Worm (Caenorhabditis elegans) whole organism, L4/young adult: ENCODE results near the gene C06H5.14.
"Not testable (repeated sequence)": the region's sequence is repeated elsewhere in the genome, so short reads cannot be mapped to it uniquely, and the experiment has no call there.

Experiments
- W03F9.2 ChIP-seq: fragments of 150-350 bp; optimal IDR thresholded peaks from 2 replicates; lab custom pipeline; 2014; ENCODE audit warnings: missing biosample characterization, missing genetic modification characterization
- dao-5 ChIP-seq: sonication (generic microtip); optimal IDR thresholded peaks from 2 replicates; lab custom pipeline; 2016; ENCODE audit warnings: missing genotype, missing genetic modification characterization, moderate library complexity, missing compliant biosample characterization
- him-1 ChIP-seq: sonication (generic microtip); optimal IDR thresholded peaks from 2 replicates; lab custom pipeline; 2016; ENCODE audit warnings: missing genotype, missing genetic modification reagents, missing genetic modification characterization, missing compliant biosample characterization

C06H5.14 gene

ce11 chrV:17910019-17910418, 6.1 kb downstream of the C06H5.14 start, which contains the start of gene dcar-1:
TSS of gene dcar-1 (plus strand) at chrV:17910319.
- TF ChIP-seq W03F9.2 (tag; lab: Kevin White, UChicago) (no peak), dao-5 (tag; lab: Kevin White, UChicago) (no peak), him-1 (no peak)

DNA sequence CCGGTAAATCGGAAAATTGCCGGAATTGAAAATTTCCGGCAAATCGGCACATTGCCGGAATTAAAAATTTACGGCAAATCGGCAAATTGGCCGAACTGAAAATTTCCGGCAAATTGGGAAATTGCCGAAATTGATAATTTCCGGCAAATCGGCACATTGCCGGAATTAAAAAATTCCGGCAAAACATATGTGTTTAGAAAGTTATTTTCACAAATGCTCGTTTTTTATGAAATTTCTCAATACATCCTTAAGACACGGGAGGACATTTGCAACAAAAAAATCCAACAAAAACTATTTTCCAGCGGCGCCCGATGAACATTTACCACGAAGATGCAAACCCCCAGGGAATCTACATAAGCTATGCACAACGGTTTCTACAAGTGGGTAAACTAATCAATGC, 14.8 kb downstream of the C06H5.14 start, which contains the start of gene C06H5.8:
C06H5.8 (plus strand) TSS at position 301 of the 400 bp plus-strand sequence.
- no peak for TF ChIP-seq him-1
- TF ChIP-seq W03F9.2 (tag; lab: Kevin White, UChicago): no peak
- TF ChIP-seq dao-5 (tag; lab: Kevin White, UChicago): no peak

DNA sequence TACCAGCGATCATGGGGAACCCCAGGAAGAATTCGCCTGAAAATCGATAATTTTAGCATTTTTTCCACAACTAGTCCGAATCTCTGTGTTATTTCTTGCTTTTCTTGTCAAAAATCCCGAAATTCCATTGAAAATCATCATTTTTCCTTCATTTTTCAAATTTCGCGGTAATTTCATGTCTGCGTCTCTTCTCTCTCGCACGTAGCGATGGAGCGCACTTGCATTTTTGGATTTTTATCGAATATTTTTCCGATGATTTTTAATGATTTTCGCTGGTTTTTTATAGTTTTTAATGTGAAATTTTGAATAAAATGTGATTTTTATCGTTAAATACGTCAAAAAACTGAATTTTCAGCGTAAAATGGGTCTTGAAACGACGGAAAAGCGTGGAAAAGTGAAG, 17.5 kb downstream of the C06H5.14 start, which contains the start of gene E01B7.2:
E01B7.2 (plus strand) TSS at position 350 of the 400 bp plus-strand sequence.
- TF ChIP-seq W03F9.2 (tag; lab: Kevin White, UChicago): peak; percentile 26
- TF ChIP-seq dao-5 (tag; lab: Kevin White, UChicago): no peak

DNA sequence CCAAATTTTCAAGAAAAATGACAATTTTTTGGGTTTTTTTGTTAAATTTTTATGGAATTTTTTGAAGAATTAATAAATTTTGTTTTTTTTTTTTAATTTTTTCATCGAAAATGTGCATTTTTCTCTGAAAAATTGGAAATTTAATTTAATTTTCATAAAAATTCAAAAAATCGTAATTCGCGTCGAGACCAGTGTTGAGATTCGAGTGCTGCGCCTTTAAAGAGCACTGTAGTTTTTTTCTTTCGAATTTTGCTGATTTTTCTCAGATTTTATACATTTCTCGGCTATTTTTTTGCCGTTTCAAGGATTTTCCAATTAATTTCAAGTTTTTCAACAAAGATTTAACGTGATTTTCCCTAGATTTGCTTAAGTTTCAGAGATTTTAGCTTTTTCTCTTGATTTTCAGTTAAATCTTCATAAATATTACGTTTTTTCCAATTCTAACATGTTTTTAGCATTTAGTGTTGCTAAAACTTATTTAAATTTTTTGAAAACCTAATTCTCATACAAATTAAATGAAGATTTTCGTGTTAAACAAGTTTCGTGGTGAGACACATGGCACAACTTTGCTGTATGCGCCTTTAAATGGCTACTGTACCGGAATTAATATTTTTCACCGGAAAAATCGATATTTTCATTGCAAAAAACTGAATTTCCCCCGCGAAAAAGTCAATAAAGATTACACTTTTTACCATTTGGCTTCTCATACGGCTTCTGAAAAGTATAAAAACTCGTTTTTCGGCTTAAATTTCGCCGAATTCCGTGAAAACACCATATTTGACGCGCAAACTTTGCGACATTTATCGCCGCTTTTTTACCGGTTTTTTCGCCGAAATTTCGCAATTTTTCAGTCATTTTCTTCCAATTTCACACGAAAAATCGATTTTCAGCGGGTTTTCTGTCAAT, 20.4 kb downstream of the C06H5.14 start, which contains the start of gene usp-50:
usp-50 (plus strand) TSS at position 822 of the 906 bp plus-strand sequence.
- TF ChIP-seq dao-5 (tag; lab: Kevin White, UChicago); W03F9.2 (tag; lab: Kevin White, UChicago); him-1: not testable (repeated sequence)

ce11 chrV:17928128-17928527, 24.2 kb downstream of the C06H5.14 start:
- no peak for TF ChIP-seq W03F9.2 (tag; lab: Kevin White, UChicago)
- TF ChIP-seq dao-5 (tag; lab: Kevin White, UChicago): no peak
- TF ChIP-seq him-1: no peak

ce11 chrV:17931795-17932194, 27.9 kb downstream of the C06H5.14 start:
- TF ChIP-seq W03F9.2 (tag; lab: Kevin White, UChicago) (no peak), dao-5 (tag; lab: Kevin White, UChicago) (no peak), him-1 (no peak)

DNA sequence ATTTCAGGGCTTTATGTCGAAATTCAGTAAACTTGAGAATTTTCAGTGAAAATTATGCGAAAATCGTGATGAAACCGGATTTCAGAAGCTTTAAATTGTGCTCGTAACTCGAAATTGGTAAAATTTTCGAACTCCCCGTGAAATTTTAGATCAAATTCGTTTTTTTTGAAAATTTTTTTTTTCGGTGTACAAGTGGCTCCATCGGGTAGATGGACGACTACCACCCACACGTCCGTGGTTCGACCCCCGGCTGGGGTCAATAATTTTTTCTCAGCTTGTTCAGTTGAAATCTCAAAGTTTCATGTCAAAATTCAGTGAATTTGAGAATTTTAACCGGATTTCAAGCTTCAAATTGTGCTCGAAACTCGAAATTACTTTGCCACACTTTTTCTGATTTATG, 31.9 kb downstream of the C06H5.14 start:
- TF ChIP-seq him-1 (no peak), W03F9.2 (tag; lab: Kevin White, UChicago) (no peak), dao-5 (tag; lab: Kevin White, UChicago) (no peak)

DNA sequence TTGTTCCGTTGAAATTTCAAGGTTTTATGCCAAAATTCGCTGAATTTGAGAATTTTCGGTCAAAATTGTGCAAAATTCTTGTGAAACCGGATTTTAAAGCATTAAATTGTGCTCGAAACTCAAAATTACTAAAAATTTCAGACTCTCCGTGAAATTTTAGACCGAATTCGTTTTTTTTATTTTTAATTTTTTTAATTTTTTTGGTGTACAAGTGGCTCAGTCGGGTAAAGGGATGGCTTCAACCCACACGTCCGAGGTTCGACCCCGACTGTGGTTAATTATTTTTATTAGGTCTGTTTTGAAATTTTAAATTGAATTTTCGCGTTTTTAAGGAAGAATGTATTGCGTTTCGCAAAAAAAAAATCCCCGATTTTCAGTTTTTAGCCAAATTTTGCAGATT, 35.0 kb downstream of the C06H5.14 start:
- TF ChIP-seq dao-5 (tag; lab: Kevin White, UChicago): no peak
- TF ChIP-seq him-1: no peak

DNA sequence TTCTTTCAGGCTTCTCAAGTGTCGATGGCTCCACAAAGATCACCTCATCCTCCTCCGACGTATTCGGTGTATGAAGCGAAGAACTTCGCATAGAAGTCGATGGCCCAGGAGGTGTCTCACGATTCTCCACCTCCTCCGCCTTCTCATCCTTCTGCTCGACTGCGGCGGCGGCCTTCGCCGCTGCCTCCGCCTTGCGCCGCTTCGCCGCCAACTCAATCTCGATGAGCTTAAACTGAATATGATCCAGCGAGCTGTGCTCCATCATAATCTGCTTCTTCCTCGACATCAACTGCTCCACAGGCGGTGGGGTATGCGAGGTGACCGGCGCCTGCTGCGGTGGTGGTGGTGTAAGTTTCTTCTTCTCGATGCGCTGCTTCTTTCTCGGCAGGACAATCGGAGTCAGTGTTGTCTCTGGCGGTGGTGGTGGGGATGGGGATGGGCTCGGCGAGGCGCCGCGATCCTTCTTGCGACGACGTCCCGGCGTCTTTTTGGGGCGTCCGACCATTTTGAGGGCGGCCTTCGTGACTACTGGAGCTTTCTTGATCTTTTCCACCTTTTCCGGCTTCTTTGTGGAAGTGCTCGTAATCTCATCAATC, 40.0 kb downstream of the C06H5.14 start:
- TF ChIP-seq W03F9.2 (tag; lab: Kevin White, UChicago): no peak
- no peak for TF ChIP-seq him-1
- TF ChIP-seq dao-5 (tag; lab: Kevin White, UChicago): no peak

- TF ChIP-seq him-1 (no peak), W03F9.2 (tag; lab: Kevin White, UChicago) (no peak), dao-5 (tag; lab: Kevin White, UChicago) (no peak)
Measured at ce11 chrV:17944849-17945452, 41.0 kb downstream of the C06H5.14 start.

ce11 chrV:17945460-17945859, 41.5 kb downstream of the C06H5.14 start:
- no peak for TF ChIP-seq him-1
- TF ChIP-seq dao-5 (tag; lab: Kevin White, UChicago): no peak
- TF ChIP-seq W03F9.2 (tag; lab: Kevin White, UChicago): no peak

DNA sequence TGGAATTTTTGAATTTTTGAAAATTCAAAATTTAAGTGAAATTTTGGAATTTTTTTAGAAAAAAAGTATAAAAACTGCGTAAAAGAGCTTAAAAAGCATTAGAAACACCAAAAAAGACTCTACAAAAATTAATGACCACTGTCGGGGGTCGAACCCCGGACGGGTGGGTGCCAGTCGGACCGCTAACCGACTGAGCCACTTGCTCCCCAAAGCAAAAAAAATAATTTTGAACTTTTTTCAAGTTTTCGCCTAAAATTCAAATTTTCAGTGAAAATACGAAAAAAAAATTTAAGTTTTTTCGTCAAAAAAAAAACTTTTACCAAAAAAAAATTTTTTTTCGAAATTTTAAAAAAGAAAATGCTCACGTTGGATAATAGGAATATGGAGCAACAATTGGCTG, 43.3 kb downstream of the C06H5.14 start:
- no peak for TF ChIP-seq dao-5 (tag; lab: Kevin White, UChicago)
- no peak for TF ChIP-seq W03F9.2 (tag; lab: Kevin White, UChicago)
- no peak for TF ChIP-seq him-1

- TF ChIP-seq dao-5 (tag; lab: Kevin White, UChicago) (no peak), W03F9.2 (tag; lab: Kevin White, UChicago) (no peak), him-1 (no peak)
Measured at ce11 chrV:17948036-17948691, 44.2 kb downstream of the C06H5.14 start.
